Worm (Caenorhabditis elegans): ENCODE data around the gene F13B9.2.

DNA sequence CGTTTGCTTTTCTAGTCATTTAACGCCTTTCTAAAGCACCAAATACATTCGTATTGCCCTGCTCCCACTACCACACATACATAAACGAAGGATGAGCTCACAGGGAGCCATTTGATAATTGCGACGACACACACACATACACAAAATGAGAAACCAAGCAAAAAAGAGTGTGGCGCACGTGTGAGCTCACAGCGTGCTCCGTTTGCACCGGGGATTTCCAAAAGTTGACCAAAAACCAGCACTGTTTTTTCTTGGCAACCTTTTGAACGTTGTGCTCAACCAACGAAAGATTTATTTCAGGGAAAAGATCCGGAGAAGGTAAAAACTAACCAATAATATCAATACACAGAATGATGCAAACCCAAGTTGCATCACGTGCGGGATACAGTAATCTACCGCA is 10.6 kb upstream of the F13B9.2 start, which contains the start of gene ksr-1:
- TF ChIP-seq lir-3 (tag; optimal IDR thresholded peaks at IDR 0.05) (no peak), dmd-9 (GFP tag; IDR thresholded peaks at IDR 0.05) (no peak), snpc-4 (tag; optimal IDR thresholded peaks at IDR 0.05) (no peak), unc-39 (tag; optimal IDR thresholded peaks at IDR 0.05) (no peak), lin-15B (tag; optimal IDR thresholded peaks at IDR 0.05) (no peak), zip-2 (tag; optimal IDR thresholded peaks at IDR 0.05) (no peak), ceh-82 (tag; optimal IDR thresholded peaks at IDR 0.05) (no peak), unc-62 (GFP tag; optimal IDR thresholded peaks at IDR 0.05 in 1 of 2) (no peak), unc-62 (tag; optimal IDR thresholded peaks at IDR 0.05) (no peak), zfp-3 (GFP tag; conservative IDR thresholded peaks at IDR 0.05) (no peak), hif-1 (tag; optimal IDR thresholded peaks at IDR 0.05) (no peak), lin-39 (tag; optimal IDR thresholded peaks at IDR 0.05) (no peak), tra-1 (GFP tag; IDR thresholded peaks at IDR 0.05) (no peak), fos-1 (tag; optimal IDR thresholded peaks at IDR 0.05) (no peak), zag-1 (tag; optimal IDR thresholded peaks at IDR 0.05) (no peak)

Measured in whole organism, L4 larva.